Fruit fly (Drosophila melanogaster) Kc167 (cell line): Measurements from ENCODE around the gene CG12115.

Experiments used
- Myc ChIP-seq: fragments of >200 bp; optimal IDR thresholded peaks from 2 replicates; lab custom pipeline; 2017; ENCODE audit warnings: missing external identifiers
- Sin3A ChIP-seq: fragments of >200 bp; optimal IDR thresholded peaks from 2 replicates; lab custom pipeline; 2018; ENCODE audit warnings: missing external identifiers
- h ChIP-seq: fragments of >200 bp; optimal IDR thresholded peaks from 3 replicates; lab custom pipeline; 2018; ENCODE audit warnings: missing external identifiers
- insv ChIP-seq: fragments of >200 bp; optimal IDR thresholded peaks from 3 replicates; lab custom pipeline; 2018; ENCODE audit warnings: missing external identifiers
- psq ChIP-seq: fragments of >200 bp; optimal IDR thresholded peaks from 2 replicates; lab custom pipeline; 2017; ENCODE audit warnings: missing external identifiers

dm6 chrX:9187429-9187828, 3.0 kb downstream of the CG12115 start:
- no peak for TF ChIP-seq Myc
- no peak for TF ChIP-seq Sin3A (lab: Kevin White, UChicago)
- TF ChIP-seq h (lab: Kevin White, UChicago), result no peak
- no peak for TF ChIP-seq psq
- TF ChIP-seq insv (lab: Kevin White, UChicago), result no peak
